Fruit fly (Drosophila melanogaster) whole organism, pupa: ENCODE results near the gene RpS7.

Experiments
- CG10348 ChIP-seq: fragments of 200-800 bp; sonication (Bioruptor generic); IDR thresholded peaks from 2 replicates; pipeline ENCODE4 v1.3.6; 2022; ENCODE audit warnings: missing biosample characterization, missing genetic modification characterization
- CG12605 ChIP-seq: fragments of 200-800 bp; sonication (Bioruptor generic); IDR thresholded peaks from 2 replicates; pipeline ENCODE4 v1.3.6; 2022; ENCODE audit warnings: missing biosample characterization, missing genetic modification characterization
- CG13204 ChIP-seq: fragments of 200-800 bp; sonication (Bioruptor generic); optimal IDR thresholded peaks from 2 replicates; lab custom pipeline; 2018; ENCODE audit warnings: missing biosample characterization, mild to moderate bottlenecking, missing genetic modification characterization, moderate library complexity
- CG14655 ChIP-seq: fragments of 200-800 bp; sonication (Bioruptor generic); optimal IDR thresholded peaks from 3 replicates; lab custom pipeline; 2017; ENCODE audit warnings: mild to moderate bottlenecking, missing biosample characterization, missing genetic modification reagents, missing genetic modification characterization
- CG15710 ChIP-seq: fragments of 200-800 bp; sonication (Bioruptor generic); optimal IDR thresholded peaks from 2 replicates; lab custom pipeline; 2018; ENCODE audit warnings: missing biosample characterization, mild to moderate bottlenecking, missing genetic modification characterization, moderate library complexity
- CG17806 ChIP-seq: fragments of 200-800 bp; sonication (Bioruptor generic); optimal IDR thresholded peaks from 2 replicates; lab custom pipeline; 2018; ENCODE audit warnings: missing biosample characterization, mild to moderate bottlenecking, missing genetic modification characterization, moderate library complexity
- CG32121 ChIP-seq: fragments of 200-800 bp; sonication (Bioruptor generic); IDR thresholded peaks from 2 replicates; pipeline ENCODE4 v1.3.6; 2022; ENCODE audit warnings: missing biosample characterization, missing genetic modification characterization
- CG34367 ChIP-seq: fragments of 200-800 bp; sonication (Bioruptor generic); optimal IDR thresholded peaks from 2 replicates; lab custom pipeline; 2018; ENCODE audit warnings: missing biosample characterization, mild to moderate bottlenecking, missing genetic modification characterization
- CG4496 ChIP-seq: fragments of 200-800 bp; sonication (Bioruptor generic); IDR thresholded peaks from 3 replicates; pipeline ENCODE4 v1.3.6; 2022; ENCODE audit warnings: missing biosample characterization, missing genetic modification characterization
- CG8159 ChIP-seq: fragments of 200-800 bp; sonication (Bioruptor generic); optimal IDR thresholded peaks from 3 replicates; lab custom pipeline; 2018; ENCODE audit warnings: missing biosample characterization, mild to moderate bottlenecking, missing genetic modification characterization, moderate library complexity
- CG8301 ChIP-seq: fragments of 200-800 bp; sonication (Bioruptor generic); optimal IDR thresholded peaks from 2 replicates; lab custom pipeline; 2018; ENCODE audit warnings: missing biosample characterization, mild to moderate bottlenecking, missing genetic modification characterization
- CG9948 ChIP-seq: fragments of 200-800 bp; sonication (Bioruptor generic); optimal IDR thresholded peaks from 2 replicates; lab custom pipeline; 2018; ENCODE audit warnings: missing biosample characterization, mild to moderate bottlenecking, missing genetic modification characterization, moderate library complexity
- D1 ChIP-seq: fragments of 200-800 bp; sonication (Bioruptor generic); optimal IDR thresholded peaks from 2 replicates; lab custom pipeline; 2018; ENCODE audit warnings: missing biosample characterization, mild to moderate bottlenecking, missing genetic modification characterization, moderate library complexity
- EcR ChIP-seq: fragments of 200-800 bp; sonication (Bioruptor generic); optimal IDR thresholded peaks from 3 replicates; lab custom pipeline; 2019; ENCODE audit warnings: missing biosample characterization, missing genetic modification characterization, mild to moderate bottlenecking, moderate library complexity, missing genetic modification reagents
- Ets98B ChIP-seq: fragments of 200-800 bp; sonication (Bioruptor generic); IDR thresholded peaks from 2 replicates; pipeline ENCODE4 v1.3.6; 2022; ENCODE audit warnings: missing biosample characterization, missing genetic modification characterization
- Pif1A ChIP-seq: fragments of 200-800 bp; sonication (Bioruptor generic); optimal IDR thresholded peaks from 3 replicates; lab custom pipeline; 2016; ENCODE audit warnings: missing biosample characterization, missing genetic modification characterization
- Pif1B ChIP-seq: fragments of 200-800 bp; sonication (Bioruptor generic); optimal IDR thresholded peaks from 3 replicates; lab custom pipeline; 2016; ENCODE audit warnings: missing biosample characterization, missing genetic modification characterization
- Snoo ChIP-seq: fragments of 200-800 bp; sonication (Bioruptor generic); optimal IDR thresholded peaks from 3 replicates; lab custom pipeline; 2017; ENCODE audit warnings: missing biosample characterization, mild to moderate bottlenecking, missing genetic modification characterization, inconsistent platforms
- fd96Ca ChIP-seq: fragments of 200-800 bp; sonication (Bioruptor generic); IDR thresholded peaks from 3 replicates; pipeline ENCODE4 v1.3.6; 2022; ENCODE audit warnings: missing biosample characterization, missing genetic modification characterization
- gl ChIP-seq: fragments of 200-800 bp; sonication (Bioruptor generic); optimal IDR thresholded peaks from 2 replicates; lab custom pipeline; 2018; ENCODE audit warnings: missing biosample characterization, mild to moderate bottlenecking, missing genetic modification characterization
- rn ChIP-seq: fragments of 200-800 bp; sonication (Bioruptor generic); IDR thresholded peaks from 2 replicates; pipeline ENCODE4 v1.3.6; 2022; ENCODE audit warnings: missing biosample characterization, missing genetic modification characterization

Gene RpS7

DNA sequence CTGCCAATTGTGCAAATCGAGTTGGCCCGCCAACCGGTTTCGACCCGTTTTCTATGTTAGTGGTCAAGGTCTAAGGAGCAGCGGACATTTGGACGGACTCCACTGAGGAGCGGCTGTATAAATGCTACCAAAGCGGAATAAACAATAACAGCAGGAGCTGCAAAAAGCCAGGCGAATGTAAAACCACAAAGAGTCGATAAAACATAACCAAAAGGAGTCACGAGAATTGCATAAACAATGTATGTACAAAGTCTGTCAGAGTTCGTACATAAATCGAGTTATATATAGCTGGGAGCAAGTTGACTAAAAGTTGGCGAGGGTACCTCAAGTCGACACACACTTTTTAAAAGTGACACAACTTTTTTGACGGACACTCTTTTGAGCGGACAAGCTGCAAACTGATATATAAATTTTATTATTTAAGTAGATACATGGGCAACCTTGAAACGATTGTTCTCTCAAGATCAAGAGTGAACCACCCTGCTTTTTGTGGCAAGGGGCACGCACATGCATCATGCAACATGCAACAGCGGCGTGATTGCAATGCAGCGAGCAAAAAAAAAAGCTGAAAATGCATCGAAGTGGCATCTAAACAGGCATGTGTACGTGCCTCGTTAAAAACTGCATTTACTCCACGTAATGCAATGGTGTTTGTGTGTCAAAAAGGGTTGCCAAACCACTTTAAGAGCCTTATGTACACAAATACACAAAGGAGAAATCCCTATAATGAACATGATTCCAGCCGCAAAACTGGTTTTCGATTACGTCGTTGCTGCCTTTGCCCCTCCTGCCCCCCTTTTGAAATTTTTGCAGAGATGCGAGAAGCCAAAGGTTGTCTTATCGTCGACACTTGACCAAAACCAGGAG is 46.7 kb upstream of the RpS7 start:
- TF ChIP-seq Pif1A (GFP tag; lab: Kevin White, UChicago), result peak; percentile 95
- peak; percentile 98 for TF ChIP-seq Pif1B
- peak; percentile 95 for TF ChIP-seq CG14655
- peak; percentile 97 for TF ChIP-seq CG15710 (tag; lab: Kevin White, UChicago)
- peak; percentile 97 for TF ChIP-seq CG8159 (tag; lab: Kevin White, UChicago)
- TF ChIP-seq CG32121 (GFP tag; lab: Robert Waterston, UW), result peak; percentile 90
- TF ChIP-seq D1 (tag; lab: Kevin White, UChicago), result peak; percentile 91
- peak; percentile 96 for TF ChIP-seq fd96Ca (GFP tag; lab: Robert Waterston, UW)
- TF ChIP-seq CG9948 (tag; lab: Kevin White, UChicago), result peak; percentile 97
- peak; percentile 94 for TF ChIP-seq Snoo (tag; lab: Kevin White, UChicago)
- peak; percentile 97 for TF ChIP-seq CG34367 (tag; lab: Kevin White, UChicago)
- peak; percentile 97 for TF ChIP-seq CG12605 (GFP tag; lab: Robert Waterston, UW)
- TF ChIP-seq CG8301 (tag; lab: Kevin White, UChicago), result peak; percentile 92
- TF ChIP-seq rn (GFP tag; lab: Robert Waterston, UW), result peak; percentile 84
- TF ChIP-seq CG17806 (tag; lab: Kevin White, UChicago), result peak; percentile 97
- peak; percentile 46; the same call in 1 of the 2 replicates for TF ChIP-seq CG10348 (GFP tag; lab: Robert Waterston, UW)
- peak; percentile 96 for TF ChIP-seq gl (tag; lab: Kevin White, UChicago)
- TF ChIP-seq Ets98B (GFP tag; lab: Robert Waterston, UW), result peak; percentile 90
- peak; percentile 73 for TF ChIP-seq EcR (GFP tag; lab: Kevin White, UChicago)
- TF ChIP-seq CG13204 (GFP tag; lab: Kevin White, UChicago), result peak; percentile 94
- peak; percentile 97 for TF ChIP-seq CG4496

DNA sequence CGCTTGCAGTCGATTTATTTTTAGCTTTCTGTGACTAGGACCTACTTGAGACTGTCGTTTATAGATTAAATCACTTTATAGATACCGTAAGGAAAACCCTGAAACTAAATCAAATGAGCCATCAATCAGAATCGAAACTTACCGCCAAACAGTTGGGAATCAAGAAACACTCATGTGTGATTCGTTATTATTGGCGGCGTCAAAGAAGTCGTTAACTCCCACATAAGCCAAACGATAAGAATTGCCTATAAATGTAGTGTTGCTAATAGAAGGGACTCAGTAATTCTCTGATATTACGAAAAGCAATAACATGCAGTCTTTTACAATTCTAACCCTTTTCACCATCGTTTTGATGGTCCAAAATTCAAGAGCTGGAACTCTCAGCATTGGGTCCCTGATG is 44.1 kb upstream of the RpS7 start, which contains the start of gene CG18404:
Gene CG18404, plus strand, starts transcription at position 301 of the 400 bp plus-strand sequence.
- no peak for TF ChIP-seq Pif1A (GFP tag; lab: Kevin White, UChicago)
- TF ChIP-seq D1 (tag; lab: Kevin White, UChicago), result no peak
- TF ChIP-seq CG14655, result no peak
- TF ChIP-seq CG15710 (tag; lab: Kevin White, UChicago), result no peak
- no peak for TF ChIP-seq CG8301 (tag; lab: Kevin White, UChicago)
- no peak for TF ChIP-seq CG34367 (tag; lab: Kevin White, UChicago)
- TF ChIP-seq CG13204 (GFP tag; lab: Kevin White, UChicago), result no peak
- no peak for TF ChIP-seq EcR (GFP tag; lab: Kevin White, UChicago)
- no peak for TF ChIP-seq CG17806 (tag; lab: Kevin White, UChicago)
- no peak for TF ChIP-seq CG10348 (GFP tag; lab: Robert Waterston, UW)
- TF ChIP-seq CG32121 (GFP tag; lab: Robert Waterston, UW), result no peak

DNA sequence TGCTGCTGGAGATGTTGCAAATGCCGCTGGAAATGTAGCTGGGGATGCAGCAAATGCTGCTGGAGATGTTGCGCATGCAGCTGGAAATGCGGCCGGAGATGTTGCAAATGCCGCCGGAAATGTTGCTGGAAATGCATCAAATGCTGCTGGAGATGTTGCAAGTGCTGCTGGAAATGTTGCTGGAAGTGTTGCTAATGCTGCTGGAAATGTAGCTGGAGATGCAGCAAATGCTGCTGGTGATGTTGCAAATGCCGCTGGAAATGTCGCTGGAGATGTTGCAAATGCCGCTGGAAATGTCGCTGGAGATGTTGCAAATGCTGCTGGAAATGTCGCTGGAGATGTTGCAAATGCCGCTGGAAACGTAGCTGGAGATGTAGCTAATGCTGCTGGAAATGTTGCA is 43.5 kb upstream of the RpS7 start:
- no peak for TF ChIP-seq Ets98B (GFP tag; lab: Robert Waterston, UW)
- TF ChIP-seq rn (GFP tag; lab: Robert Waterston, UW), result no peak
- no peak for TF ChIP-seq CG34367 (tag; lab: Kevin White, UChicago)
- no peak for TF ChIP-seq CG9948 (tag; lab: Kevin White, UChicago)
- no peak for TF ChIP-seq CG12605 (GFP tag; lab: Robert Waterston, UW)
- TF ChIP-seq fd96Ca (GFP tag; lab: Robert Waterston, UW), result no peak
- no peak for TF ChIP-seq CG4496
- no peak for TF ChIP-seq Pif1A (GFP tag; lab: Kevin White, UChicago)
- TF ChIP-seq Pif1B, result no peak
- TF ChIP-seq CG8159 (tag; lab: Kevin White, UChicago), result no peak
- no peak for TF ChIP-seq CG17806 (tag; lab: Kevin White, UChicago)
- no peak for TF ChIP-seq EcR (GFP tag; lab: Kevin White, UChicago)
- TF ChIP-seq D1 (tag; lab: Kevin White, UChicago), result no peak

dm6 chr3R:30250496-30250978 is 41.7 kb upstream of the RpS7 start, which contains the start of gene CG9682:
Gene CG9682, plus strand, starts transcription at chr3R:30250928.
- TF ChIP-seq CG8159 (tag; lab: Kevin White, UChicago), result no peak
- TF ChIP-seq rn (GFP tag; lab: Robert Waterston, UW), result no peak
- no peak for TF ChIP-seq EcR (GFP tag; lab: Kevin White, UChicago)
- TF ChIP-seq CG32121 (GFP tag; lab: Robert Waterston, UW), result no peak
- no peak for TF ChIP-seq D1 (tag; lab: Kevin White, UChicago)
- TF ChIP-seq gl (tag; lab: Kevin White, UChicago), result no peak
- no peak for TF ChIP-seq CG4496
- TF ChIP-seq CG13204 (GFP tag; lab: Kevin White, UChicago), result no peak
- TF ChIP-seq CG9948 (tag; lab: Kevin White, UChicago), result no peak
- no peak for TF ChIP-seq Ets98B (GFP tag; lab: Robert Waterston, UW)
- no peak for TF ChIP-seq CG10348 (GFP tag; lab: Robert Waterston, UW)
- TF ChIP-seq CG34367 (tag; lab: Kevin White, UChicago), result no peak
- no peak for TF ChIP-seq fd96Ca (GFP tag; lab: Robert Waterston, UW)
- no peak for TF ChIP-seq Snoo (tag; lab: Kevin White, UChicago)
- TF ChIP-seq, all 21 proteins: peak for 0

dm6 chr3R:30249283-30249682 is 40.5 kb upstream of the RpS7 start, which contains the start of gene CG34299:
Gene CG34299, plus strand, starts transcription at chr3R:30249583.
- TF ChIP-seq D1 (tag; lab: Kevin White, UChicago) (no peak), CG17806 (tag; lab: Kevin White, UChicago) (no peak), CG13204 (GFP tag; lab: Kevin White, UChicago) (no peak), CG4496 (no peak), CG14655 (no peak), CG15710 (tag; lab: Kevin White, UChicago) (no peak), Pif1A (GFP tag; lab: Kevin White, UChicago) (no peak), EcR (GFP tag; lab: Kevin White, UChicago) (no peak), CG9948 (tag; lab: Kevin White, UChicago) (no peak), CG10348 (GFP tag; lab: Robert Waterston, UW) (no peak), Pif1B (no peak), CG12605 (GFP tag; lab: Robert Waterston, UW) (no peak)
